Worm (Caenorhabditis elegans): ENCODE results near the gene F45E12.6.

Gene F45E12.6

ce11 chrII:7353027-7353426 is 39.0 kb upstream of the F45E12.6 start (continued):
- TF ChIP-seq spr-1 (tag; optimal IDR thresholded peaks at IDR 0.05) (no peak), dpl-1 (GFP tag; optimal IDR thresholded peaks at IDR 0.05) (no peak), F26F4.8 (GFP tag; conservative IDR thresholded peaks at IDR 0.05) (no peak), hif-1 (tag; optimal IDR thresholded peaks at IDR 0.05) (no peak), php-3 (GFP tag; IDR thresholded peaks at IDR 0.05) (0 out of 2 replicates have a peak, but pooled peaks have one; percentile 50), zip-2 (tag; optimal IDR thresholded peaks at IDR 0.05) (no peak), mdt-29 (GFP tag; IDR thresholded peaks at IDR 0.05) (no peak), ceh-28 (tag; optimal IDR thresholded peaks at IDR 0.05) (no peak), sdz-12 (GFP tag; optimal IDR thresholded peaks at IDR 0.05) (no peak)

- TF ChIP-seq daf-16 (GFP tag; optimal IDR thresholded peaks at IDR 0.05) (no peak), daf-16 (tag; optimal IDR thresholded peaks at IDR 0.05) (peak; percentile 20), mep-1 (tag; optimal IDR thresholded peaks at IDR 0.05) (peak; percentile 25), dve-1 (tag; optimal IDR thresholded peaks at IDR 0.05; ENCODE audit: insufficient read depth) (peak; percentile 7), set-16 (GFP tag; IDR thresholded peaks at IDR 0.05) (no peak), hlh-11 (tag; optimal IDR thresholded peaks at IDR 0.05) (peak; percentile 41), lsy-2 (tag; optimal IDR thresholded peaks at IDR 0.05) (peak in 1 of 2 experiments; percentile 45), unc-39 (tag; optimal IDR thresholded peaks at IDR 0.05) (no peak), mes-2 (tag; optimal IDR thresholded peaks at IDR 0.05; ENCODE audit: poor library complexity, severe bottlenecking) (no peak), Y75B8A.6 (GFP tag; IDR thresholded peaks at IDR 0.05) (no peak), nhr-111 (GFP tag; optimal IDR thresholded peaks at IDR 0.05) (no peak), unc-62 (GFP tag; optimal IDR thresholded peaks at IDR 0.05 in 1 of 2) (no peak), unc-62 (tag; optimal IDR thresholded peaks at IDR 0.05) (no peak), daf-19 (GFP tag; conservative IDR thresholded peaks at IDR 0.05) (no peak), T20F7.1 (GFP tag; optimal IDR thresholded peaks at IDR 0.05) (no peak), nhr-48 (tag; optimal IDR thresholded peaks at IDR 0.05) (peak; percentile 31), mxl-3 (GFP tag; optimal IDR thresholded peaks at IDR 0.05) (no peak), hif-1 (tag; optimal IDR thresholded peaks at IDR 0.05) (no peak), nhr-6 (tag; optimal IDR thresholded peaks at IDR 0.05) (no peak), fkh-10 (GFP tag; optimal IDR thresholded peaks at IDR 0.05) (no peak), mdl-1 (tag; optimal IDR thresholded peaks at IDR 0.05) (peak in 1 of 2 experiments; percentile 27), F10B5.3 (tag; optimal IDR thresholded peaks at IDR 0.05) (no peak), nhr-41 (GFP tag; IDR thresholded peaks at IDR 0.05) (no peak), lir-3 (tag; optimal IDR thresholded peaks at IDR 0.05) (no peak), aha-1 (tag) (peak; percentile 60), nhr-28 (tag; optimal IDR thresholded peaks at IDR 0.05) (peak; percentile 23), dmd-8 (GFP tag; IDR thresholded peaks at IDR 0.05) (no peak), T26A8.4 (GFP tag; IDR thresholded peaks at IDR 0.05) (no peak)
Observed at ce11 chrII:7352507-7352906, 38.5 kb upstream of the F45E12.6 start, which contains the start of gene hsp-4. Gene hsp-4, minus strand, starts transcription at chrII:7352645.

- TF ChIP-seq T26A8.4 (GFP tag; IDR thresholded peaks at IDR 0.05): 0 out of 2 replicates have a peak, but pooled peaks have one; percentile 26
- TF ChIP-seq zip-11 (GFP tag; IDR thresholded peaks at IDR 0.05): no peak
- peak in 1 of 2 experiments; percentile 25 for TF ChIP-seq unc-62 (GFP tag; optimal IDR thresholded peaks at IDR 0.05 in 1 of 2)
- TF ChIP-seq unc-62 (tag; optimal IDR thresholded peaks at IDR 0.05): no peak
- no peak for TF ChIP-seq rbr-2 (tag; optimal IDR thresholded peaks at IDR 0.05)
- TF ChIP-seq duxl-1 (tag; optimal IDR thresholded peaks at IDR 0.05; ENCODE audit: poor library complexity): peak; percentile 38
- TF ChIP-seq aha-1 (tag): peak; percentile 71
Observed at ce11 chrII:7348063-7348462, 34.1 kb upstream of the F45E12.6 start.

All from whole organism, L4 larva.